Worm (Caenorhabditis elegans) whole organism, mixed stage, embryonic: ENCODE data around the gene fbxc-25.
"Not testable (repeated sequence)": the region's sequence is repeated elsewhere in the genome, so short reads cannot be mapped to it uniquely, and the experiment has no call there.

Experiments
- M03D4.4 ChIP-seq: sonication (generic microtip); optimal IDR thresholded peaks from 2 replicates; lab custom pipeline; 2017; ENCODE audit warnings: mild to moderate bottlenecking, missing genetic modification characterization, missing compliant biosample characterization
- bed-3 ChIP-seq: fragments of 200-800 bp; sonication (Bioruptor generic); optimal IDR thresholded peaks from 3 replicates; lab custom pipeline; 2018; ENCODE audit warnings: mild to moderate bottlenecking, missing genetic modification characterization, moderate library complexity, missing compliant biosample characterization
- ceh-43 ChIP-seq: fragments of 200-800 bp; sonication (Bioruptor generic); optimal IDR thresholded peaks from 2 replicates; lab custom pipeline; 2018; ENCODE audit warnings: mild to moderate bottlenecking, missing genetic modification characterization, moderate library complexity, missing compliant biosample characterization
- ceh-83 ChIP-seq: fragments of 200-800 bp; sonication (Bioruptor generic); optimal IDR thresholded peaks from 2 replicates; lab custom pipeline; 2018; ENCODE audit warnings: mild to moderate bottlenecking, missing genetic modification characterization, missing compliant biosample characterization
- ces-1 ChIP-seq: fragments of 150-350 bp; optimal IDR thresholded peaks from 2 replicates; lab custom pipeline; 2014; ENCODE audit warnings: missing biosample characterization, missing genetic modification reagents, missing genetic modification characterization
- cnd-1 ChIP-seq: fragments of 200-800 bp; sonication (Bioruptor generic); optimal IDR thresholded peaks from 2 replicates; lab custom pipeline; 2018; ENCODE audit warnings: mild to moderate bottlenecking, missing genetic modification characterization, missing compliant biosample characterization
- drap-1 ChIP-seq: fragments of 200-800 bp; sonication (Bioruptor generic); optimal IDR thresholded peaks from 3 replicates; lab custom pipeline; 2018; ENCODE audit warnings: mild to moderate bottlenecking, missing genetic modification characterization, missing compliant biosample characterization
- elt-1 ChIP-seq: sonication (generic microtip); optimal IDR thresholded peaks from 2 replicates; lab custom pipeline; 2017; ENCODE audit warnings: missing genetic modification characterization, mild to moderate bottlenecking, missing compliant biosample characterization, antibody characterized with exemption, moderate library complexity, borderline replicate concordance; ENCODE audit not compliant: insufficient read depth
- elt-3 ChIP-seq: fragments of 150-350 bp; optimal IDR thresholded peaks from 2 replicates; lab custom pipeline; 2014; ENCODE audit warnings: missing biosample characterization, missing genetic modification characterization
- flh-1 ChIP-seq: fragments of 200-800 bp; sonication (Bioruptor generic); optimal IDR thresholded peaks from 2 replicates; lab custom pipeline; 2018; ENCODE audit warnings: mild to moderate bottlenecking, missing genetic modification characterization, moderate library complexity, missing compliant biosample characterization
- ham-2 ChIP-seq: fragments of 200-800 bp; sonication (Bioruptor generic); optimal IDR thresholded peaks from 2 replicates; lab custom pipeline; 2018; ENCODE audit warnings: mild to moderate bottlenecking, missing genetic modification characterization, missing compliant biosample characterization
- hlh-1 ChIP-seq: fragments of 150-350 bp; optimal IDR thresholded peaks from 2 replicates; lab custom pipeline; 2014; ENCODE audit warnings: missing biosample characterization, missing genetic modification reagents, missing genetic modification characterization
- lin-13 ChIP-seq: fragments of 150-350 bp; optimal IDR thresholded peaks from 2 replicates; lab custom pipeline; 2014; ENCODE audit warnings: missing biosample characterization, missing genetic modification characterization
- lin-32 ChIP-seq: fragments of 200-800 bp; sonication (Bioruptor generic); optimal IDR thresholded peaks from 2 replicates; lab custom pipeline; 2018; ENCODE audit warnings: mild to moderate bottlenecking, missing genetic modification characterization, missing compliant biosample characterization
- lsy-2 ChIP-seq: fragments of 150-350 bp; optimal IDR thresholded peaks from 2 replicates; lab custom pipeline; 2014; ENCODE audit warnings: missing biosample characterization, missing genetic modification characterization
- mab-5 ChIP-seq: fragments of 150-350 bp; optimal IDR thresholded peaks from 2 replicates; lab custom pipeline; 2014; ENCODE audit warnings: missing biosample characterization, missing genetic modification characterization
- mls-2 ChIP-seq: sonication (generic microtip); optimal IDR thresholded peaks from 2 replicates; lab custom pipeline; 2016; ENCODE audit warnings: mild to moderate bottlenecking, missing genetic modification characterization, moderate library complexity, missing compliant biosample characterization
- nhr-12 ChIP-seq: fragments of 150-350 bp; optimal IDR thresholded peaks from 2 replicates; lab custom pipeline; 2014; ENCODE audit warnings: missing biosample characterization, missing genetic modification characterization
- nhr-237 ChIP-seq: fragments of 150-350 bp; optimal IDR thresholded peaks from 2 replicates; lab custom pipeline; 2014; ENCODE audit warnings: missing biosample characterization, missing genetic modification characterization
- nhr-28 ChIP-seq: fragments of 150-350 bp; optimal IDR thresholded peaks from 2 replicates; lab custom pipeline; 2014; ENCODE audit warnings: missing biosample characterization, missing genetic modification characterization
- sem-2 ChIP-seq: fragments of 200-800 bp; sonication (Bioruptor generic); optimal IDR thresholded peaks from 2 replicates; lab custom pipeline; 2018; ENCODE audit warnings: mild to moderate bottlenecking, missing genetic modification characterization, missing compliant biosample characterization
- snpc-4 ChIP-seq: fragments of 150-350 bp; optimal IDR thresholded peaks from 2 replicates; lab custom pipeline; 2014; ENCODE audit warnings: missing biosample characterization, missing genetic modification characterization
- tbx-8 ChIP-seq: fragments of 200-800 bp; sonication (Bioruptor generic); optimal IDR thresholded peaks from 2 replicates; lab custom pipeline; 2018; ENCODE audit warnings: mild to moderate bottlenecking, missing genetic modification characterization, moderate library complexity, missing compliant biosample characterization
- unc-120 ChIP-seq: sonication (generic microtip); optimal IDR thresholded peaks from 2 replicates; lab custom pipeline; 2017; ENCODE audit warnings: missing genetic modification characterization, missing compliant biosample characterization; ENCODE audit not compliant: poor library complexity, severe bottlenecking
- unc-62 ChIP-seq: fragments of 150-350 bp; optimal IDR thresholded peaks from 2 replicates; lab custom pipeline; 2014; ENCODE audit warnings: missing biosample characterization, missing genetic modification reagents, missing genetic modification characterization
- zip-8 ChIP-seq: fragments of 150-350 bp; optimal IDR thresholded peaks from 2 replicates; lab custom pipeline; 2014; ENCODE audit warnings: missing biosample characterization, missing genetic modification characterization
- ztf-11 ChIP-seq: fragments of 150-350 bp; optimal IDR thresholded peaks from 2 replicates; lab custom pipeline; 2014; ENCODE audit warnings: missing biosample characterization, missing genetic modification characterization

Gene fbxc-25

DNA sequence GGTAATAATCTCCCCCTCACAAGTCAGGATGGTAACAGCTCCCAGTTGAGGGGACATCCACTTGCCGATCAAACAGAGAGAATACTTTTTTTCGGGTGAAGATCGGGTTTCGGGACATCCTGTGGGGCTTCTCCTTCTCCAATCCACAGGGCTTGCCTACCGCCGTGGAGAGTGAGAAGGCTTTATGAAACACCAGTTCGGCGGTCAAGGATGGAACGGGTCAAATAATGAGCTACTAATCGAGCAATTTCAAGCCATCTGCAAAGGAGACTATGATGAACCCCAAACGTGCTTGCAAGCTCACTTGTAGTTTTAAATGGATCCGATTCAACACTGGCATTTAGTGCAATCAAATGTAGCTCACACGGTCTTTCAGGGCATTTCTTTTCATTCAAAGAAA lies 11.4 kb downstream of the fbxc-25 start:
- TF ChIP-seq M03D4.4 (tag; lab: Kevin White, UChicago) (no peak), drap-1 (GFP tag; lab: Kevin White, UChicago) (no peak), lin-13 (tag; lab: Kevin White, UChicago) (no peak), cnd-1 (tag; lab: Kevin White, UChicago) (no peak), tbx-8 (GFP tag; lab: Kevin White, UChicago) (no peak), snpc-4 (tag; lab: Kevin White, UChicago) (no peak), hlh-1 (tag; lab: Kevin White, UChicago) (no peak), bed-3 (GFP tag; lab: Kevin White, UChicago) (no peak)

DNA sequence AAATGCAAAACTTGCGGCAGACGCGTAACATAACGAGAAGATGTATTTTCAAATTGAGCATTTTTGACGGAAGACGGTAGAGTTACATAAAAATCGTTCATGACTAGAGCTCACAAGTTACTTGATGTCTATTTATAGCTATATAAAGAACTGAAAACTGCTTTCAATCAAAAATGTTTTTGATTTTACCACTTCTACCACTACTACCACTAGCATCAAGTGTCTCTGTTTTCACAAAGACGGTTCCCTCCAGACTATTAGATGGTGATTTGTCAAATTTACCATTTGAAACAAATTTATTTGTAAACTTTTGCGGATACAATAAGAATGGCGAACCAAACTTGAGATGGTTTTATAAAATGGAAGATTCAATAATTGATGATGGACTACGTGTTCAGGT lies 13.5 kb downstream of the fbxc-25 start, which contains the start of gene K09F6.9:
Gene K09F6.9 (minus strand): TSS at position 101 of the 400 bp plus-strand sequence.
- TF ChIP-seq ztf-11, nhr-28, elt-1 (tag; lab: Kevin White, UChicago): not testable (repeated sequence)
- TF ChIP-seq, all 35 proteins: peak for 0; not testable (repeated sequence) for 35

DNA sequence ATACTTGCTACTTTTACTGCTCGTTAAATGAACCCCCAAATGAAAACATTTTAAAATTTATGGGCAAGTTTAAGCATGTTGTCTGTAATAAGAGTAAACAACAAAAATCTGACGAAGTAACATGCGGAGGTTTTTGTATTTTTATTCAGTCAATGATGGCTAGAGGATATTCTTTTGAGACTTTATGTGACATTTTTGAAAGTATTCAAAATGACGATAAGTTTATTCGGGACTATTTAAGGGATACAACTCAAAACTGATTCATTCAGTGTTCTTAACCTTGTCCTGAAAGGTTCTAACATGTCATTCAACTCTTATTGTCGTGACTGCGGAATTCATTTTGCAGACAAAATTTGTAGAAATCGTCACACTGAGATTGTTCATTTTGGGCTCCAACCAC lies 16.2 kb downstream of the fbxc-25 start, which contains the start of gene K09F6.11:
Gene K09F6.11 (plus strand): TSS at position 301 of the 400 bp plus-strand sequence.
- TF ChIP-seq mab-5 (tag; lab: Kevin White, UChicago) (no peak), cnd-1 (tag; lab: Kevin White, UChicago) (no peak), mls-2 (no peak), ham-2 (GFP tag; lab: Kevin White, UChicago) (no peak), nhr-28 (tag; lab: Kevin White, UChicago) (no peak), nhr-237 (no peak), hlh-1 (tag; lab: Kevin White, UChicago) (no peak), nhr-12 (no peak), unc-62 (GFP tag; lab: Kevin White, UChicago) (no peak), flh-1 (GFP tag; lab: Kevin White, UChicago) (no peak), unc-120 (tag; lab: Kevin White, UChicago) (no peak)

DNA sequence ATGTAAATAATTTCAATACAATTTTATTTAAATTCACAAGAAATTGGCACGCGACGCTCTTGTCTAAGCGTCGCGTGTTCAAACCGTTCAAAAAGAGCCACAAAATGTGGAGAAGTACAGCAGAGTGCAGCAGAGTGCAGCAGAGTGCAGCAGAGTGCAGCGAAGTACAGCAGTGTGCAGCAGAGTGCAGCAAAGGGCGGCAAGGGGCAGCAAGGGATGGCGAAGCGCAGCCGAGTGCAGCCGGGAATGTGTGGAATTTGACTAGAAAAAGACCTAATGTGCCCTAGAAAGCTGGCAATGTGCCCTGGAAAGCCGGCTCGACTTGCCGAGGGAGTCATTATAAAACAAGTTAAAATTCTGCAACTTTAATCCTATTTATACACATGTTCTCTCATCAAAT lies 16.8 kb downstream of the fbxc-25 start, which contains the start of gene K09F6.6:
Gene K09F6.6 (minus strand): TSS at position 43 of the 400 bp plus-strand sequence.
- TF ChIP-seq snpc-4 (tag; lab: Kevin White, UChicago): no peak
- TF ChIP-seq ceh-83 (GFP tag; lab: Kevin White, UChicago): no peak
- no peak for TF ChIP-seq nhr-28 (tag; lab: Kevin White, UChicago)
- TF ChIP-seq ceh-43 (GFP tag; lab: Kevin White, UChicago): no peak
- no peak for TF ChIP-seq tbx-8 (GFP tag; lab: Kevin White, UChicago)
- no peak for TF ChIP-seq nhr-237

DNA sequence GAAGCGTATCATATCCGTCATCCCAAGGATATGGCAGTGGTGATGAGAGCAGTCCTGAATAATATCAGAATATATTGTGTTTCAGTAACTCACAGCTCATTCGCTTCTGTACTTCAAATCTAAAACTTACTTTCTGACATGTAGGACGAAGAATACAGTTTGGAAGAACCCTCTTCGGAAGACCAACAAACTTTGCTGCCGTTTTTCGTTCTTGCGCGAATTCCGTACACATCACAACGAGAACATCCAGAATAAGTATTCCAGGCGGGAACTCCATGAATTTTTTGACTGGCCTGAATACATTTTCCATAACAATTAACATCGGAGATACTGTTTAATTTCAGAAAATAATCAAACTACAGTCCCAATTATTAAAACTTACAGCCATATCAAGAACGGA lies 18.6 kb downstream of the fbxc-25 start, which contains the start of gene K09F6.15:
Gene K09F6.15 (minus strand): TSS at position 101 of the 400 bp plus-strand sequence.
- no peak for TF ChIP-seq unc-62 (GFP tag; lab: Kevin White, UChicago)
- TF ChIP-seq lsy-2: no peak
- TF ChIP-seq nhr-237: no peak
- no peak for TF ChIP-seq bed-3 (GFP tag; lab: Kevin White, UChicago)
- no peak for TF ChIP-seq ces-1
- TF ChIP-seq mab-5 (tag; lab: Kevin White, UChicago): no peak
- TF ChIP-seq nhr-12: no peak
- TF ChIP-seq elt-1 (tag; lab: Kevin White, UChicago): no peak
- no peak for TF ChIP-seq drap-1 (GFP tag; lab: Kevin White, UChicago)

DNA sequence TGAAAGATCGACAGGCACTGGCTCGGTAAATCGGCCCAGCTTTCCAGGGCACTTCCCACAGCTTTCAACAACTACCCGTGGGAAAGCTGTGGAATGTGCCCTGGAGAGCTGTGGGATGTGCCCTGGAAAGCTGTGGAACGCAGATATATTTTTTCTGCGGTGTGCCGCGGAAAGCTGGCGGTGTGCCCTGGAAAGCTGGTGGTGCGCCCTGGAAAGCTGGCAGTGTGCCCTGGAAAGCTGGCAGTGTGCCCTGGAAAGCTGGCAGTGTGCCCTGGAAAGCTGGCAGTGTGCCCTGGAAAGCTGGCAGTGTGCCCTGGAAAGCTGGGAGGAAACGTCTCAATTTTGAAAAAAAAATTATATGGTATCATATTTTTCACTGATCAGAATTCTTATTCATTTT lies 22.3 kb downstream of the fbxc-25 start:
- no peak for TF ChIP-seq unc-120 (tag; lab: Kevin White, UChicago)
- TF ChIP-seq bed-3 (GFP tag; lab: Kevin White, UChicago): no peak
- no peak for TF ChIP-seq snpc-4 (tag; lab: Kevin White, UChicago)
- TF ChIP-seq tbx-8 (GFP tag; lab: Kevin White, UChicago): no peak
- TF ChIP-seq sem-2 (GFP tag; lab: Kevin White, UChicago): no peak
- no peak for TF ChIP-seq zip-8 (tag; lab: Kevin White, UChicago)
- TF ChIP-seq lin-32 (GFP tag; lab: Kevin White, UChicago): no peak
- no peak for TF ChIP-seq ham-2 (GFP tag; lab: Kevin White, UChicago)
- no peak for TF ChIP-seq elt-3 (tag; lab: Kevin White, UChicago)
